Worm (Caenorhabditis elegans) whole organism, L3 larva: ENCODE data around the gene W03G1.5.

Source experiments
- R02D3.7 ChIP-seq: fragments of 150-350 bp; optimal IDR thresholded peaks from 2 replicates; lab custom pipeline; 2014; ENCODE audit warnings: missing biosample characterization, missing genetic modification characterization
- ZK546.5 ChIP-seq: sonication (generic microtip); optimal IDR thresholded peaks from 2 replicates; lab custom pipeline; 2017; ENCODE audit warnings: missing biosample characterization, missing genetic modification characterization
- ama-1 ChIP-seq: fragments of 150-350 bp; optimal IDR thresholded peaks from 2 replicates; lab custom pipeline; 2018
- ceh-16 ChIP-seq: sonication (generic microtip); optimal IDR thresholded peaks from 2 replicates; lab custom pipeline; 2017; ENCODE audit warnings: missing biosample characterization, missing genetic modification characterization
- ceh-28 ChIP-seq: fragments of 150-350 bp; optimal IDR thresholded peaks from 2 replicates; lab custom pipeline; 2014; ENCODE audit warnings: missing biosample characterization, missing genetic modification reagents, missing genetic modification characterization
- ceh-9 ChIP-seq: sonication (generic microtip); optimal IDR thresholded peaks from 2 replicates; lab custom pipeline; 2018; ENCODE audit warnings: missing biosample characterization, missing genetic modification characterization
- elt-3 ChIP-seq, 3 experiments: fragments of 150-350 bp in 1 of 3; sonication (generic microtip) in 2 of 3; optimal IDR thresholded peaks; 2 replicates in 2 of 3; 4 replicates in 1 of 3; lab custom pipeline; 2014 to 2017; ENCODE audit warnings: missing biosample characterization in 3 of 3, missing genetic modification characterization in 3 of 3
- eor-1 ChIP-seq, 2 experiments: fragments of 150-350 bp; optimal IDR thresholded peaks; 2 replicates each; lab custom pipeline; 2014 to 2018; ENCODE audit warnings: missing biosample characterization in 2 of 2, missing genetic modification characterization in 2 of 2
- fkh-10 ChIP-seq: sonication (generic microtip); optimal IDR thresholded peaks from 2 replicates; lab custom pipeline; 2017; ENCODE audit warnings: missing biosample characterization, missing genetic modification reagents, missing genetic modification characterization
- fkh-2 ChIP-seq: fragments of 150-350 bp; optimal IDR thresholded peaks from 2 replicates; lab custom pipeline; 2014; ENCODE audit warnings: missing biosample characterization, missing genetic modification reagents, missing genetic modification characterization
- fos-1 ChIP-seq: fragments of 150-350 bp; optimal IDR thresholded peaks from 2 replicates; lab custom pipeline; 2014; ENCODE audit warnings: missing biosample characterization, missing genetic modification characterization
- hmg-11 ChIP-seq: sonication (generic microtip); optimal IDR thresholded peaks from 2 replicates; lab custom pipeline; 2016; ENCODE audit warnings: missing genetic modification characterization, missing compliant biosample characterization
- lin-15B ChIP-seq: fragments of 150-350 bp; optimal IDR thresholded peaks from 2 replicates; lab custom pipeline; 2014; ENCODE audit warnings: missing biosample characterization, missing genetic modification characterization
- mdl-1 ChIP-seq: fragments of 150-350 bp; optimal IDR thresholded peaks from 2 replicates; lab custom pipeline; 2014; ENCODE audit warnings: missing biosample characterization, missing genetic modification characterization
- mml-1 ChIP-seq: fragments of 150-350 bp; sonication (generic microtip); optimal IDR thresholded peaks from 3 replicates; lab custom pipeline; 2014; ENCODE audit warnings: missing biosample characterization, missing genetic modification characterization
- nfya-1 ChIP-seq: sonication (generic microtip); optimal IDR thresholded peaks from 2 replicates; lab custom pipeline; 2017; ENCODE audit warnings: missing genetic modification characterization, mild to moderate bottlenecking, missing compliant biosample characterization, antibody characterized with exemption, moderate library complexity; ENCODE audit not compliant: insufficient read depth
- nhr-11 ChIP-seq: fragments of 150-350 bp; optimal IDR thresholded peaks from 2 replicates; lab custom pipeline; 2014; ENCODE audit warnings: missing biosample characterization, missing genetic modification characterization
- nhr-12 ChIP-seq: fragments of 150-350 bp; optimal IDR thresholded peaks from 2 replicates; lab custom pipeline; 2014; ENCODE audit warnings: missing biosample characterization, missing genetic modification characterization
- nhr-23 ChIP-seq: fragments of 150-350 bp; optimal IDR thresholded peaks from 2 replicates; lab custom pipeline; 2014; ENCODE audit warnings: missing biosample characterization, missing genetic modification reagents, missing genetic modification characterization
- nhr-237 ChIP-seq: fragments of 150-350 bp; optimal IDR thresholded peaks from 2 replicates; lab custom pipeline; 2014; ENCODE audit warnings: missing biosample characterization, missing genetic modification characterization
- nhr-43 ChIP-seq: sonication (generic microtip); optimal IDR thresholded peaks from 2 replicates; lab custom pipeline; 2016; ENCODE audit warnings: mild to moderate bottlenecking, missing genetic modification characterization, missing compliant biosample characterization; ENCODE audit not compliant: poor library complexity, severe bottlenecking
- nhr-67 ChIP-seq: fragments of 150-350 bp; optimal IDR thresholded peaks from 2 replicates; lab custom pipeline; 2014; ENCODE audit warnings: missing biosample characterization, missing genetic modification characterization
- nhr-76 ChIP-seq: fragments of 150-350 bp; sonication (generic microtip); optimal IDR thresholded peaks from 5 replicates; lab custom pipeline; 2014; ENCODE audit warnings: missing biosample characterization, missing genetic modification characterization
- pha-4 ChIP-seq: fragments of 150-350 bp; optimal IDR thresholded peaks from 2 replicates; lab custom pipeline; 2014; ENCODE audit warnings: missing biosample characterization, missing genetic modification reagents, missing genetic modification characterization
- skn-1 ChIP-seq: fragments of 150-350 bp; optimal IDR thresholded peaks from 2 replicates; lab custom pipeline; 2014; ENCODE audit warnings: missing biosample characterization, missing genetic modification characterization
- snpc-4 ChIP-seq: fragments of 150-350 bp; optimal IDR thresholded peaks from 2 replicates; lab custom pipeline; 2014; ENCODE audit warnings: missing biosample characterization, missing genetic modification characterization
- unc-39 ChIP-seq: sonication (generic microtip); optimal IDR thresholded peaks from 4 replicates; lab custom pipeline; 2017; ENCODE audit warnings: missing biosample characterization, missing genetic modification characterization
- unc-62 ChIP-seq: fragments of 150-350 bp; sonication (generic microtip); optimal IDR thresholded peaks from 4 replicates; lab custom pipeline; 2014; ENCODE audit warnings: missing biosample characterization, missing genetic modification reagents, missing genetic modification characterization
- ztf-11 ChIP-seq: fragments of 150-350 bp; optimal IDR thresholded peaks from 2 replicates; lab custom pipeline; 2014; ENCODE audit warnings: missing biosample characterization, missing genetic modification characterization
- ztf-4 ChIP-seq: fragments of 150-350 bp; optimal IDR thresholded peaks from 2 replicates; lab custom pipeline; 2014; ENCODE audit warnings: missing biosample characterization, missing genetic modification characterization

The W03G1.5 gene

DNA sequence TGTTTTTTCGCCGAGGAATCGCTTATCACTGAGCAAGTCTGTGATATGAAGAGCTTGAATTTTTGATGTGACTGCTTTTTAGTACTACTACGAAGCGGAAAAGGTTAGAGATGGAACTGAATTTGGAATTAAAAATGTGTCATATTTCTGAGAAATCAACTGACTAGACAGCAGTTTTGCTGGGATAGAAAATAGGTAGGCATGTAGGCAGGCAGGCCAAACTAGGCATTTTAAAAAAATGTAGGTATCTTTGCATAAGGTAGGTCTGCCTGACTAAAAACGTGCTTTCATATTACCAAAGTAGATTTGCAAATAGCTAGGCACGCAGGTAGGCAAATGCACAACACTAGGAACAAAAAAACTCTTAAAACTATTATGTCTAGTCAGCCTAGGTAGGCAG lies 39.7 kb downstream of the W03G1.5 start:
- TF ChIP-seq fkh-10 (GFP tag; lab: Kevin White, UChicago) = no peak
- no peak for TF ChIP-seq unc-39 (tag; lab: Kevin White, UChicago)
- TF ChIP-seq nhr-43 = no peak
- TF ChIP-seq R02D3.7 (tag; lab: Kevin White, UChicago) = no peak
- TF ChIP-seq unc-62 = no peak
- no peak for TF ChIP-seq lin-15B (tag; lab: Kevin White, UChicago)
- TF ChIP-seq fos-1 (tag; lab: Kevin White, UChicago) = no peak
- TF ChIP-seq nfya-1 (tag; lab: Kevin White, UChicago) = no peak
- no peak for TF ChIP-seq mdl-1 (tag; lab: Kevin White, UChicago)
- TF ChIP-seq ceh-28 = no peak
- TF ChIP-seq eor-1 (tag; optimal IDR thresholded peaks at IDR 0.05; lab: Kevin White, UChicago) = no peak
- no peak for TF ChIP-seq nhr-237
- no peak for TF ChIP-seq ceh-16 (tag; lab: Kevin White, UChicago)
- TF ChIP-seq ZK546.5 (tag; lab: Kevin White, UChicago) = no peak
- no peak for TF ChIP-seq nhr-67 (tag; lab: Kevin White, UChicago)

ce11 chrIV:462050-462449 lies 44.2 kb downstream of the W03G1.5 start:
- TF ChIP-seq nhr-23 (tag; lab: Kevin White, UChicago) (no peak), nfya-1 (tag; lab: Kevin White, UChicago) (no peak), eor-1 (tag; optimal IDR thresholded peaks at IDR 0.05; lab: Kevin White, UChicago) (no peak), fkh-10 (GFP tag; lab: Kevin White, UChicago) (no peak)

- no peak for TF ChIP-seq elt-3 (tag; optimal IDR thresholded peaks at IDR 0.05; lab: Kevin White, UChicago)
- TF ChIP-seq ceh-9 (tag; lab: Kevin White, UChicago) = no peak
- no peak for TF ChIP-seq nhr-11
- no peak for TF ChIP-seq nhr-12 (tag; lab: Kevin White, UChicago)
- no peak for TF ChIP-seq ZK546.5 (tag; lab: Kevin White, UChicago)
- TF ChIP-seq skn-1 (tag; lab: Kevin White, UChicago) = no peak
- no peak for TF ChIP-seq fkh-2 (tag; lab: Kevin White, UChicago)
- no peak for TF ChIP-seq nhr-23 (tag; lab: Kevin White, UChicago)
- no peak for TF ChIP-seq nhr-43
- TF ChIP-seq ztf-4 = no peak
- no peak for TF ChIP-seq snpc-4
Measured at ce11 chrIV:460614-461079, 45.6 kb downstream of the W03G1.5 start, which contains the start of gene M04G7.2. Gene M04G7.2 (minus strand): TSS chrIV:461029.

DNA sequence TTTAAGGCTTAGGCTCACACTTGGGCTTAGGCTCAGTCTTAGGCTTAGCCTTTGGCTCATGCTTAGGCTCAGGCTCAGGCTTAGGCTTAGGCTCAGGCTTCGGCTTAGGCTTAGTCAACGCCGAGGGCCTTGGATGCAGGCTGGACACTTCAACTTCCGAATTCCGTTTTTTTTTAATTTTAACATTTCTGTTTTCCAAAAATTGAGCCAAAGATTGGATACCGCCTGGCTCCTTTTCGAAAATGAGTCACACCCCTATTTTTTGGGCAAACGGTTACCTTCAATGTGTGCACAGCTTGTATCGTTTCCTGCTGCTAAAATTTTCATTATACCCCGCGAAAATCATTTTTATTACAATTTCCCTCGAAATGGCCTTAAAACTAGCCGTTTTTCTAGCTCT lies 50.8 kb downstream of the W03G1.5 start, which contains the start of gene M04G7.1:
M04G7.1 (plus strand) TSS at position 301 of the 400 bp plus-strand sequence.
- TF ChIP-seq nhr-43 = no peak
- no peak for TF ChIP-seq nhr-12 (tag; lab: Kevin White, UChicago)
- TF ChIP-seq ztf-11 (tag; lab: Kevin White, UChicago) = no peak
- no peak for TF ChIP-seq ama-1 (lab: Kevin White, UChicago)
- TF ChIP-seq ztf-4 = no peak
- no peak for TF ChIP-seq mml-1 (tag; lab: Kevin White, UChicago)
- TF ChIP-seq R02D3.7 (tag; lab: Kevin White, UChicago) = no peak
- TF ChIP-seq pha-4 (tag; lab: Kevin White, UChicago) = no peak
- TF ChIP-seq fkh-10 (GFP tag; lab: Kevin White, UChicago) = no peak
- TF ChIP-seq nfya-1 (tag; lab: Kevin White, UChicago) = no peak
- TF ChIP-seq ceh-9 (tag; lab: Kevin White, UChicago) = no peak
- TF ChIP-seq ceh-28 = no peak
- TF ChIP-seq hmg-11 (tag; lab: Kevin White, UChicago) = no peak
- TF ChIP-seq nhr-67 (tag; lab: Kevin White, UChicago) = no peak
- no peak for TF ChIP-seq nhr-76 (tag; lab: Kevin White, UChicago)
- no peak for TF ChIP-seq ceh-16 (tag; lab: Kevin White, UChicago)
